Worm (Caenorhabditis elegans) whole organism, L3 larva: ENCODE results near the gene cnd-1.

Experiments
- R02D3.7 ChIP-seq: fragments of 150-350 bp; optimal IDR thresholded peaks from 2 replicates; lab custom pipeline; 2014; ENCODE audit warnings: missing biosample characterization, missing genetic modification characterization
- elt-1 ChIP-seq: fragments of 150-350 bp; optimal IDR thresholded peaks from 2 replicates; lab custom pipeline; 2014; ENCODE audit warnings: missing biosample characterization, missing genetic modification characterization
- unc-62 ChIP-seq: fragments of 150-350 bp; sonication (generic microtip); optimal IDR thresholded peaks from 4 replicates; lab custom pipeline; 2014; ENCODE audit warnings: missing biosample characterization, missing genetic modification reagents, missing genetic modification characterization
- ztf-4 ChIP-seq: fragments of 150-350 bp; optimal IDR thresholded peaks from 2 replicates; lab custom pipeline; 2014; ENCODE audit warnings: missing biosample characterization, missing genetic modification characterization

DNA sequence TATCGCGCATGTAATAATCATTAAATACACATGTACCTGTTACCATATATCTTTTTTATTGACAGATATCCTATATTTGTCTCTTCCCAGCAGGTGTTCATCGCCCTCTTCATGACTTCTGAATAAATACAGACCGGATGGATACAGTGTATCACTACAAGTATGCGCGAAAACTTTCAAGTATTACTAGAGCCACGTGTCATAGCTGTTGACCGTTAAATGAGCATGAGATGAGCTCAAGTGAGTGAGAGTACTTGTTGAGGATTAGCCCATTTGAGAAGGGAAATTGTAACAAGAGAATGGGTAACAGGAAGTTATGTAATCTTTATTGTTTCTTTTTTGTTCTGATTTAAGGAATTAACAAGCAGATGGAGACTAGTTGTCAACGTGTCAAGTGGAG is 628 bp upstream of the cnd-1 start:
- no peak for TF ChIP-seq elt-1
- TF ChIP-seq R02D3.7 (tag; lab: Kevin White, UChicago): no peak
- no peak for TF ChIP-seq ztf-4 (tag; lab: Kevin White, UChicago)
- TF ChIP-seq unc-62 (GFP tag; lab: Kevin White, UChicago): no peak
